Fruit fly (Drosophila melanogaster) whole organism, embryonic: ENCODE data around the gene CG3434.

Experiments
- Abd-B ChIP-seq: fragments of 200-800 bp; sonication (Bioruptor generic); optimal IDR thresholded peaks from 2 replicates; lab custom pipeline; 2018; ENCODE audit warnings: missing biosample characterization, mild to moderate bottlenecking, missing genetic modification characterization, moderate library complexity
- Awh ChIP-seq: fragments of 200-800 bp; sonication (Bioruptor generic); IDR thresholded peaks from 2 replicates; pipeline ENCODE4, ENCODE4 v1.3.6; 2022; ENCODE audit warnings: missing biosample characterization, missing genetic modification characterization
- C15 ChIP-seq: fragments of 200-800 bp; sonication (Bioruptor generic); IDR thresholded peaks from 3 replicates; pipeline ENCODE4 v1.3.6; 2022; ENCODE audit warnings: missing biosample characterization, missing genetic modification characterization
- CG10565 ChIP-seq: fragments of 200-800 bp; sonication (Bioruptor generic); optimal IDR thresholded peaks from 3 replicates; lab custom pipeline; 2016; ENCODE audit warnings: missing biosample characterization, mild to moderate bottlenecking, missing genetic modification characterization
- CG12219 ChIP-seq: fragments of 200-800 bp; sonication (Bioruptor generic); optimal IDR thresholded peaks from 3 replicates; lab custom pipeline; 2018; ENCODE audit warnings: missing biosample characterization, mild to moderate bottlenecking, missing genetic modification characterization
- CG12942 ChIP-seq: fragments of 200-800 bp; sonication (Bioruptor generic); optimal IDR thresholded peaks from 3 replicates; lab custom pipeline; 2016; ENCODE audit warnings: missing biosample characterization, missing genetic modification characterization
- CG14710 ChIP-seq: fragments of 200-800 bp; sonication (Bioruptor generic); optimal IDR thresholded peaks from 3 replicates; lab custom pipeline; 2019; ENCODE audit warnings: missing biosample characterization, mild to moderate bottlenecking, missing genetic modification characterization, moderate library complexity
- CG15011 ChIP-seq: fragments of 200-800 bp; sonication (Bioruptor generic); optimal IDR thresholded peaks from 3 replicates; lab custom pipeline; 2018; ENCODE audit warnings: missing biosample characterization, mild to moderate bottlenecking, missing genetic modification characterization
- CG15514 ChIP-seq: fragments of 200-800 bp; sonication (Bioruptor generic); optimal IDR thresholded peaks from 3 replicates; lab custom pipeline; 2017; ENCODE audit warnings: missing biosample characterization, missing genetic modification characterization, mild to moderate bottlenecking, moderate library complexity, missing genetic modification reagents
- CG1602 ChIP-seq: fragments of 200-800 bp; sonication (Bioruptor generic); optimal IDR thresholded peaks from 3 replicates; lab custom pipeline; 2016; ENCODE audit warnings: missing biosample characterization, missing genetic modification characterization
- CG31224 ChIP-seq: fragments of 200-800 bp; sonication (Bioruptor generic); IDR thresholded peaks from 2 replicates; pipeline ENCODE4 v1.3.6; 2022; ENCODE audit warnings: missing biosample characterization, missing genetic modification characterization
- CG31388 ChIP-seq: fragments of 200-800 bp; sonication (Bioruptor generic); optimal IDR thresholded peaks from 2 replicates; lab custom pipeline; 2016; ENCODE audit warnings: missing biosample characterization, missing genetic modification characterization
- CG32772 ChIP-seq: fragments of 200-800 bp; sonication (Bioruptor generic); IDR thresholded peaks from 2 replicates; pipeline ENCODE4 v1.3.6; 2022; ENCODE audit warnings: missing biosample characterization, missing genetic modification characterization
- CG34422 ChIP-seq: fragments of 200-800 bp; sonication (Bioruptor generic); IDR thresholded peaks from 3 replicates; pipeline ENCODE4 v1.3.6; 2022; ENCODE audit warnings: missing biosample characterization, missing genetic modification characterization
- CG3838 ChIP-seq: fragments of 200-800 bp; sonication (Bioruptor generic); optimal IDR thresholded peaks from 3 replicates; lab custom pipeline; 2016; ENCODE audit warnings: missing biosample characterization, missing genetic modification characterization
- CG5245 ChIP-seq: fragments of 200-800 bp; sonication (Bioruptor generic); optimal IDR thresholded peaks from 3 replicates; lab custom pipeline; 2016; ENCODE audit warnings: missing biosample characterization, missing genetic modification characterization
- CG6854 ChIP-seq: fragments of 200-800 bp; sonication (Bioruptor generic); optimal IDR thresholded peaks from 3 replicates; lab custom pipeline; 2017; ENCODE audit warnings: missing biosample characterization, mild to moderate bottlenecking, missing genetic modification characterization
- CG7271 ChIP-seq: fragments of 200-800 bp; sonication (Bioruptor generic); optimal IDR thresholded peaks from 2 replicates; lab custom pipeline; 2018; ENCODE audit warnings: missing biosample characterization, mild to moderate bottlenecking, missing genetic modification characterization, moderate library complexity
- CG7556 ChIP-seq: fragments of 200-800 bp; sonication (Bioruptor generic); optimal IDR thresholded peaks from 2 replicates; lab custom pipeline; 2017; ENCODE audit warnings: missing biosample characterization, mild to moderate bottlenecking, missing genetic modification characterization
- CG7745 ChIP-seq: fragments of 200-800 bp; sonication (Bioruptor generic); optimal IDR thresholded peaks from 2 replicates; lab custom pipeline; 2018; ENCODE audit warnings: missing biosample characterization, mild to moderate bottlenecking, missing genetic modification characterization, moderate library complexity
- CG8281 ChIP-seq: fragments of 200-800 bp; sonication (Bioruptor generic); optimal IDR thresholded peaks from 2 replicates; lab custom pipeline; 2018; ENCODE audit warnings: missing biosample characterization, mild to moderate bottlenecking, missing genetic modification characterization, moderate library complexity
- CG8290 ChIP-seq, 3 experiments: fragments of 200-800 bp; sonication (Bioruptor generic); optimal IDR thresholded peaks; 2 replicates each; lab custom pipeline; 2016 to 2019; ENCODE audit warnings: missing biosample characterization in 3 of 3, missing genetic modification characterization in 3 of 3, mild to moderate bottlenecking in 2 of 3, moderate library complexity in 1 of 3
- CHES-1-like ChIP-seq: fragments of 200-800 bp; sonication (Bioruptor generic); optimal IDR thresholded peaks from 2 replicates; lab custom pipeline; 2016; ENCODE audit warnings: missing biosample characterization, missing genetic modification characterization
- Chrac-16 ChIP-seq: fragments of 200-800 bp; sonication (Bioruptor generic); optimal IDR thresholded peaks from 3 replicates; lab custom pipeline; 2016; ENCODE audit warnings: missing biosample characterization, missing genetic modification characterization
- D19B ChIP-seq: fragments of 200-800 bp; sonication (Bioruptor generic); optimal IDR thresholded peaks from 2 replicates; lab custom pipeline; 2017; ENCODE audit warnings: missing biosample characterization, mild to moderate bottlenecking, missing genetic modification characterization
- Dip3 ChIP-seq: fragments of 200-800 bp; sonication (Bioruptor generic); optimal IDR thresholded peaks from 3 replicates; lab custom pipeline; 2016; ENCODE audit warnings: missing biosample characterization, missing genetic modification characterization
- Dp ChIP-seq: fragments of 200-800 bp; sonication (Bioruptor generic); optimal IDR thresholded peaks from 2 replicates; lab custom pipeline; 2018; ENCODE audit warnings: missing biosample characterization, mild to moderate bottlenecking, missing genetic modification characterization, moderate library complexity
- Fer2 ChIP-seq: fragments of 200-800 bp; sonication (Bioruptor generic); optimal IDR thresholded peaks from 2 replicates; lab custom pipeline; 2018; ENCODE audit warnings: missing biosample characterization, mild to moderate bottlenecking, missing genetic modification characterization, moderate library complexity
- Lpt ChIP-seq: fragments of >200 bp; optimal IDR thresholded peaks from 2 replicates; lab custom pipeline; 2018; ENCODE audit warnings: missing biosample characterization, missing genetic modification characterization
- Sry-δ ChIP-seq: fragments of 200-800 bp; sonication (Bioruptor generic); optimal IDR thresholded peaks from 2 replicates; lab custom pipeline; 2016; ENCODE audit warnings: missing biosample characterization, missing genetic modification characterization
- Vsx1 ChIP-seq: fragments of 200-800 bp; sonication (Bioruptor generic); optimal IDR thresholded peaks from 2 replicates; lab custom pipeline; 2017; ENCODE audit warnings: missing biosample characterization, mild to moderate bottlenecking, missing genetic modification characterization, missing genetic modification reagents
- Xrp1 ChIP-seq: fragments of 200-800 bp; sonication (Bioruptor generic); IDR thresholded peaks from 2 replicates; pipeline ENCODE4 v1.3.6; 2022; ENCODE audit warnings: missing biosample characterization, missing genetic modification characterization
- az2 ChIP-seq: fragments of 200-800 bp; sonication (Bioruptor generic); optimal IDR thresholded peaks from 3 replicates; lab custom pipeline; 2016; ENCODE audit warnings: missing biosample characterization, missing genetic modification characterization
- br ChIP-seq: fragments of >200 bp; optimal IDR thresholded peaks from 2 replicates; lab custom pipeline; 2017
- crp ChIP-seq, 2 experiments: fragments of 200-800 bp; sonication (Bioruptor generic); optimal IDR thresholded peaks; 2 replicates in 1 of 2; 3 replicates in 1 of 2; lab custom pipeline; 2017; ENCODE audit warnings: missing biosample characterization in 2 of 2, missing genetic modification characterization in 2 of 2, mild to moderate bottlenecking in 1 of 2, moderate library complexity in 1 of 2
- dimm ChIP-seq: fragments of 200-800 bp; sonication (Bioruptor generic); IDR thresholded peaks from 2 replicates; pipeline ENCODE4 v1.3.6; 2022; ENCODE audit warnings: missing biosample characterization, missing genetic modification characterization
- dmrt11E ChIP-seq: fragments of 200-800 bp; sonication (Bioruptor generic); optimal IDR thresholded peaks from 3 replicates; lab custom pipeline; 2018; ENCODE audit warnings: missing biosample characterization, mild to moderate bottlenecking, missing genetic modification characterization, moderate library complexity
- ems ChIP-seq: fragments of 200-800 bp; sonication (Bioruptor generic); optimal IDR thresholded peaks from 3 replicates; lab custom pipeline; 2016; ENCODE audit warnings: missing biosample characterization, missing genetic modification characterization
- fd64A ChIP-seq: fragments of 200-800 bp; sonication (Bioruptor generic); optimal IDR thresholded peaks from 3 replicates; lab custom pipeline; 2018; ENCODE audit warnings: missing biosample characterization, mild to moderate bottlenecking, missing genetic modification characterization
- her ChIP-seq: fragments of 200-800 bp; sonication (Bioruptor generic); optimal IDR thresholded peaks from 2 replicates; lab custom pipeline; 2016; ENCODE audit warnings: missing biosample characterization, missing genetic modification characterization
- kay ChIP-seq: fragments of 200-800 bp; sonication (Bioruptor generic); optimal IDR thresholded peaks from 2 replicates; lab custom pipeline; 2016; ENCODE audit warnings: missing biosample characterization, missing genetic modification characterization
- lola ChIP-seq, 3 experiments: fragments of >200 bp in 2 of 3; fragments of 200-800 bp in 1 of 3; sonication (Bioruptor generic) in 1 of 3; optimal IDR thresholded peaks; 2 replicates each; lab custom pipeline; 2017 to 2019; ENCODE audit warnings: missing biosample characterization in 3 of 3, missing genetic modification characterization in 3 of 3, mild to moderate bottlenecking in 1 of 3, moderate library complexity in 1 of 3
- nom ChIP-seq: fragments of 200-800 bp; sonication (Bioruptor generic); optimal IDR thresholded peaks from 2 replicates; lab custom pipeline; 2017; ENCODE audit warnings: missing biosample characterization, missing genetic modification characterization, mild to moderate bottlenecking, moderate library complexity, missing genetic modification reagents
- sisA ChIP-seq: fragments of 200-800 bp; sonication (Bioruptor generic); IDR thresholded peaks from 2 replicates; pipeline ENCODE4 v1.3.6; 2022; ENCODE audit warnings: missing biosample characterization, missing genetic modification characterization
- slou ChIP-seq: fragments of 200-800 bp; sonication (Bioruptor generic); optimal IDR thresholded peaks from 3 replicates; lab custom pipeline; 2016; ENCODE audit warnings: missing biosample characterization, missing genetic modification characterization
- unc-4 ChIP-seq: fragments of 200-800 bp; sonication (Bioruptor generic); IDR thresholded peaks from 2 replicates; pipeline ENCODE4 v1.3.6; 2022; ENCODE audit warnings: missing biosample characterization, missing genetic modification characterization; ENCODE audit not compliant: partially characterized antibody
- vfl ChIP-seq: fragments of 200-800 bp; sonication (Bioruptor generic); optimal IDR thresholded peaks from 2 replicates; lab custom pipeline; 2016; ENCODE audit warnings: missing biosample characterization, missing genetic modification characterization
- yki ChIP-seq: fragments of >200 bp; optimal IDR thresholded peaks from 3 replicates; lab custom pipeline; 2018
- zf30C ChIP-seq: fragments of 200-800 bp; sonication (Bioruptor generic); optimal IDR thresholded peaks from 3 replicates; lab custom pipeline; 2018; ENCODE audit warnings: missing biosample characterization, mild to moderate bottlenecking, missing genetic modification characterization

Gene CG3434

dm6 chr3L:9509037-9509830, 48.6 kb upstream of the CG3434 start, which contains the start of gene CG3408 (continued):
- TF ChIP-seq CG5245 (no peak), unc-4 (peak; percentile 52; the same call in 1 of the 2 replicates), nom (GFP tag; lab: Kevin White, UChicago) (peak; percentile 72), CG8290 (GFP tag; optimal IDR thresholded peaks at IDR 0.05; lab: Kevin White, UChicago) (peak; percentile 17), CG8290 (tag; optimal IDR thresholded peaks at IDR 0.05; lab: Kevin White, UChicago) (peak in 1 of 2 experiments; percentile 48), CG32772 (GFP tag; lab: Robert Waterston, UW) (no peak), CG34422 (GFP tag; lab: Robert Waterston, UW) (peak; percentile 54; the same call in 1 of the 3 replicates), kay (GFP tag; lab: Kevin White, UChicago) (no peak), CG10565 (GFP tag; lab: Kevin White, UChicago) (no peak), D19B (peak; percentile 48), slou (GFP tag; lab: Kevin White, UChicago) (no peak), br (lab: Kevin White, UChicago) (no peak), Vsx1 (peak; percentile 86), CG8281 (tag; lab: Kevin White, UChicago) (no peak), CG14710 (peak; percentile 48), dimm (GFP tag; lab: Robert Waterston, UW) (no peak), CHES-1-like (GFP tag; lab: Kevin White, UChicago) (peak; percentile 33), crp (GFP tag; optimal IDR thresholded peaks at IDR 0.05; lab: Kevin White, UChicago) (no peak), CG31224 (GFP tag; lab: Robert Waterston, UW) (no peak), CG12942 (no peak), Chrac-16 (GFP tag; lab: Kevin White, UChicago) (no peak), CG7745 (tag; lab: Kevin White, UChicago) (no peak), her (GFP tag; lab: Kevin White, UChicago) (no peak), Sry-δ (GFP tag; lab: Kevin White, UChicago) (peak; percentile 54), Lpt (GFP tag; lab: Kevin White, UChicago) (no peak), CG3838 (peak; percentile 8), CG7271 (tag; lab: Kevin White, UChicago) (no peak), CG12219 (GFP tag; lab: Kevin White, UChicago) (no peak), CG31388 (GFP tag; lab: Kevin White, UChicago) (no peak), Xrp1 (GFP tag; lab: Robert Waterston, UW) (0 out of 2 replicates have a peak, but pooled peaks have one; percentile 18), vfl (GFP tag; lab: Kevin White, UChicago) (no peak), az2 (GFP tag; lab: Kevin White, UChicago) (no peak), lola (GFP tag; optimal IDR thresholded peaks at IDR 0.05; lab: Kevin White, UChicago) (no peak), Awh (GFP tag; lab: Robert Waterston, UW) (no peak), CG15011 (GFP tag; lab: Kevin White, UChicago) (no peak), Dip3 (GFP tag; lab: Kevin White, UChicago) (no peak), CG7556 (GFP tag; lab: Kevin White, UChicago) (peak; percentile 6), dmrt11E (tag; lab: Kevin White, UChicago) (no peak), Abd-B (GFP tag; lab: Kevin White, UChicago) (no peak), zf30C (GFP tag; lab: Kevin White, UChicago) (no peak), yki (lab: Kevin White, UChicago) (no peak), fd64A (GFP tag; lab: Kevin White, UChicago) (no peak), CG1602 (GFP tag; lab: Kevin White, UChicago) (no peak), C15 (no peak), sisA (GFP tag; lab: Robert Waterston, UW) (no peak), CG6854 (GFP tag; lab: Kevin White, UChicago) (no peak), ems (GFP tag; lab: Kevin White, UChicago) (no peak), Fer2 (no peak), Dp (GFP tag; lab: Kevin White, UChicago) (peak; percentile 67), CG15514 (GFP tag; lab: Kevin White, UChicago) (peak; percentile 73)
